Fruit fly (Drosophila melanogaster) whole organism, prepupa: ENCODE results near the gene CG18731.

Experiments
- Blimp-1 ChIP-seq: fragments of 200-800 bp; sonication (Bioruptor generic); optimal IDR thresholded peaks from 3 replicates; lab custom pipeline; 2017; ENCODE audit warnings: missing biosample characterization, missing genetic modification characterization, mild to moderate bottlenecking, moderate library complexity, missing genetic modification reagents
- CG10631 ChIP-seq: fragments of 200-800 bp; sonication (Bioruptor generic); optimal IDR thresholded peaks from 2 replicates; lab custom pipeline; 2016; ENCODE audit warnings: missing biosample characterization, missing genetic modification characterization
- CG10669 ChIP-seq: fragments of 200-800 bp; sonication (Bioruptor generic); optimal IDR thresholded peaks from 3 replicates; lab custom pipeline; 2018; ENCODE audit warnings: missing biosample characterization, mild to moderate bottlenecking, missing genetic modification characterization, moderate library complexity
- CG11294 ChIP-seq: fragments of 200-800 bp; sonication (Bioruptor generic); IDR thresholded peaks from 2 replicates; pipeline ENCODE4 v1.3.6; 2022; ENCODE audit warnings: missing biosample characterization, missing genetic modification characterization
- CG11902 ChIP-seq: fragments of 200-800 bp; sonication (Bioruptor generic); optimal IDR thresholded peaks from 3 replicates; lab custom pipeline; 2016; ENCODE audit warnings: missing biosample characterization, missing genetic modification characterization
- CG15336 ChIP-seq: fragments of 200-800 bp; sonication (Bioruptor generic); IDR thresholded peaks from 2 replicates; pipeline ENCODE4 v1.3.6; 2022; ENCODE audit warnings: missing biosample characterization, missing genetic modification characterization
- CG1621 ChIP-seq: fragments of 200-800 bp; sonication (Bioruptor generic); optimal IDR thresholded peaks from 3 replicates; lab custom pipeline; 2018; ENCODE audit warnings: missing biosample characterization, mild to moderate bottlenecking, missing genetic modification characterization
- CG32006 ChIP-seq: fragments of 200-800 bp; sonication (Bioruptor generic); optimal IDR thresholded peaks from 3 replicates; lab custom pipeline; 2017; ENCODE audit warnings: missing biosample characterization, mild to moderate bottlenecking, missing genetic modification characterization
- CG6276 ChIP-seq: fragments of 200-800 bp; sonication (Bioruptor generic); optimal IDR thresholded peaks from 2 replicates; lab custom pipeline; 2017; ENCODE audit warnings: missing biosample characterization, mild to moderate bottlenecking, missing genetic modification characterization
- CG6792 ChIP-seq: fragments of 200-800 bp; sonication (Bioruptor generic); optimal IDR thresholded peaks from 3 replicates; lab custom pipeline; 2016; ENCODE audit warnings: missing biosample characterization, missing genetic modification characterization
- CG6808 ChIP-seq: fragments of 200-800 bp; sonication (Bioruptor generic); optimal IDR thresholded peaks from 3 replicates; lab custom pipeline; 2017; ENCODE audit warnings: missing biosample characterization, missing genetic modification characterization, mild to moderate bottlenecking, moderate library complexity, missing genetic modification reagents
- CG6854 ChIP-seq: fragments of 200-800 bp; sonication (Bioruptor generic); optimal IDR thresholded peaks from 2 replicates; lab custom pipeline; 2017; ENCODE audit warnings: missing biosample characterization, mild to moderate bottlenecking, missing genetic modification characterization
- CG8119 ChIP-seq: fragments of 200-800 bp; sonication (Bioruptor generic); IDR thresholded peaks from 3 replicates; pipeline ENCODE4 v1.3.6; 2022; ENCODE audit warnings: missing biosample characterization, missing genetic modification characterization
- Eip75B ChIP-seq: fragments of 200-800 bp; sonication (Bioruptor generic); optimal IDR thresholded peaks from 3 replicates; lab custom pipeline; 2016; ENCODE audit warnings: missing biosample characterization, missing genetic modification characterization
- Eip78C ChIP-seq: fragments of 200-800 bp; sonication (Bioruptor generic); peaks from one replicate; lab custom pipeline; 2016; ENCODE audit warnings: missing biosample characterization, missing genetic modification characterization
- Ets21C ChIP-seq: fragments of 200-800 bp; sonication (Bioruptor generic); optimal IDR thresholded peaks from 3 replicates; lab custom pipeline; 2016; ENCODE audit warnings: missing biosample characterization, missing genetic modification characterization
- Ets96B ChIP-seq: fragments of 200-800 bp; optimal IDR thresholded peaks from 2 replicates; lab custom pipeline; 2019; ENCODE audit warnings: missing biosample characterization, mild to moderate bottlenecking, missing genetic modification characterization, moderate library complexity
- Hr39 ChIP-seq: fragments of 200-800 bp; sonication (Bioruptor generic); optimal IDR thresholded peaks from 2 replicates; lab custom pipeline; 2016; ENCODE audit warnings: missing biosample characterization, missing genetic modification characterization
- Hr4 ChIP-seq: fragments of 200-800 bp; sonication (Bioruptor generic); optimal IDR thresholded peaks from 3 replicates; lab custom pipeline; 2016; ENCODE audit warnings: missing biosample characterization, missing genetic modification characterization
- Lpt ChIP-seq: fragments of 200-800 bp; sonication (Bioruptor generic); optimal IDR thresholded peaks from 3 replicates; lab custom pipeline; 2016; ENCODE audit warnings: missing biosample characterization, missing genetic modification characterization
- Met ChIP-seq: fragments of 200-800 bp; sonication (Bioruptor generic); optimal IDR thresholded peaks from 3 replicates; lab custom pipeline; 2016; ENCODE audit warnings: missing biosample characterization, missing genetic modification characterization
- OdsH ChIP-seq: fragments of 200-800 bp; sonication (Bioruptor generic); optimal IDR thresholded peaks from 3 replicates; lab custom pipeline; 2016; ENCODE audit warnings: missing biosample characterization, missing genetic modification characterization
- Sox14 ChIP-seq: fragments of 200-800 bp; sonication (Bioruptor generic); optimal IDR thresholded peaks from 3 replicates; lab custom pipeline; 2016; ENCODE audit warnings: missing biosample characterization, missing genetic modification characterization
- achi ChIP-seq: fragments of 200-800 bp; sonication (Bioruptor generic); optimal IDR thresholded peaks from 3 replicates; lab custom pipeline; 2016; ENCODE audit warnings: missing biosample characterization, missing genetic modification characterization
- cyc ChIP-seq: fragments of 200-800 bp; sonication (Bioruptor generic); optimal IDR thresholded peaks from 3 replicates; lab custom pipeline; 2016; ENCODE audit warnings: missing biosample characterization, missing genetic modification characterization
- dsx ChIP-seq: fragments of 200-800 bp; optimal IDR thresholded peaks from 3 replicates; lab custom pipeline; 2019; ENCODE audit warnings: missing biosample characterization, mild to moderate bottlenecking, missing genetic modification characterization, moderate library complexity; ENCODE audit not compliant: poor library complexity, severe bottlenecking
- eg ChIP-seq: fragments of 200-800 bp; sonication (Bioruptor generic); IDR thresholded peaks from 3 replicates; pipeline ENCODE4 v1.3.6; 2022; ENCODE audit warnings: missing biosample characterization, missing genetic modification characterization
- fd59A ChIP-seq: fragments of 200-800 bp; sonication (Bioruptor generic); optimal IDR thresholded peaks from 2 replicates; lab custom pipeline; 2017; ENCODE audit warnings: missing biosample characterization, mild to moderate bottlenecking, missing genetic modification characterization, missing genetic modification reagents
- fd85E ChIP-seq: fragments of 200-800 bp; sonication (Bioruptor generic); optimal IDR thresholded peaks from 3 replicates; lab custom pipeline; 2016; ENCODE audit warnings: missing biosample characterization, missing genetic modification characterization
- fkh ChIP-seq: fragments of 200-800 bp; sonication (Bioruptor generic); optimal IDR thresholded peaks from 3 replicates; lab custom pipeline; 2017; ENCODE audit warnings: missing biosample characterization, mild to moderate bottlenecking, missing genetic modification characterization, moderate library complexity
- pdm3 ChIP-seq: fragments of 200-800 bp; sonication (Bioruptor generic); optimal IDR thresholded peaks from 3 replicates; lab custom pipeline; 2016; ENCODE audit warnings: missing biosample characterization, missing genetic modification characterization
- spab ChIP-seq: fragments of 200-800 bp; sonication (Bioruptor generic); optimal IDR thresholded peaks from 2 replicates; lab custom pipeline; 2017; ENCODE audit warnings: missing biosample characterization, mild to moderate bottlenecking, missing genetic modification characterization, missing genetic modification reagents

Gene CG18731

dm6 chr3R:29692009-29692641 is 32.7 kb upstream of the CG18731 start, which contains the start of gene dmrt99B:
Gene dmrt99B (plus strand): TSS chr3R:29692591.
- TF ChIP-seq eg (0 out of 3 replicates have a peak, but pooled peaks have one; percentile 20), CG11294 (GFP tag; lab: Robert Waterston, UW) (no peak), Sox14 (GFP tag; lab: Kevin White, UChicago) (peak; percentile 29), dsx (GFP tag; lab: Kevin White, UChicago) (peak; percentile 43)
- TF ChIP-seq, all 60 proteins: peak for 3

dm6 chr3R:29695744-29696143 is 29.1 kb upstream of the CG18731 start:
- TF ChIP-seq achi (GFP tag; lab: Kevin White, UChicago) (no peak), Eip78C (no peak), CG10631 (GFP tag; lab: Kevin White, UChicago) (no peak), Lpt (no peak), fkh (GFP tag; lab: Kevin White, UChicago) (no peak), CG6854 (GFP tag; lab: Kevin White, UChicago) (no peak), fd85E (GFP tag; lab: Kevin White, UChicago) (no peak), CG6276 (GFP tag; lab: Kevin White, UChicago) (no peak), CG6792 (no peak), Ets96B (no peak), OdsH (no peak), CG6808 (GFP tag; lab: Kevin White, UChicago) (no peak), pdm3 (GFP tag; lab: Kevin White, UChicago) (no peak), Hr4 (GFP tag; lab: Kevin White, UChicago) (no peak), spab (GFP tag; lab: Kevin White, UChicago) (no peak), fd59A (GFP tag; lab: Kevin White, UChicago) (no peak), Blimp-1 (GFP tag; lab: Kevin White, UChicago) (no peak), CG10669 (GFP tag; lab: Kevin White, UChicago) (no peak), cyc (GFP tag; lab: Kevin White, UChicago) (no peak), CG11902 (GFP tag; lab: Kevin White, UChicago) (no peak)

- TF ChIP-seq Hr4 (GFP tag; lab: Kevin White, UChicago) (no peak), Hr39 (GFP tag; lab: Kevin White, UChicago) (peak; percentile 8)
These were observed 28.5 kb upstream of the CG18731 start for dm6 chr3R:29696359-29696758.

- TF ChIP-seq dsx (GFP tag; lab: Kevin White, UChicago): no peak
- TF ChIP-seq Met: no peak
- no peak for TF ChIP-seq CG1621 (tag; lab: Kevin White, UChicago)
These were observed 27.0 kb upstream of the CG18731 start for dm6 chr3R:29697841-29698240.

- TF ChIP-seq Eip75B (GFP tag; lab: Kevin White, UChicago) (no peak), CG32006 (GFP tag; lab: Kevin White, UChicago) (peak; percentile 26), Eip78C (peak; percentile 15), CG8119 (GFP tag; lab: Robert Waterston, UW) (peak; percentile 42; the same call in 1 of the 3 replicates), eg (peak; percentile 68; the same call in 2 of the 3 replicates), Hr4 (GFP tag; lab: Kevin White, UChicago) (peak; percentile 12), CG15336 (GFP tag; lab: Robert Waterston, UW) (peak; percentile 47; the same call in 1 of the 2 replicates), Blimp-1 (GFP tag; lab: Kevin White, UChicago) (no peak), Ets21C (GFP tag; lab: Kevin White, UChicago) (no peak)
These were observed 25.6 kb upstream of the CG18731 start for dm6 chr3R:29699220-29699619.
